Worm (Caenorhabditis elegans): ENCODE data around the gene Y55F3C.10.
A peak's percentile ranks its signal among the peaks of the same experiment; 100 is the strongest.

Gene Y55F3C.10

DNA sequence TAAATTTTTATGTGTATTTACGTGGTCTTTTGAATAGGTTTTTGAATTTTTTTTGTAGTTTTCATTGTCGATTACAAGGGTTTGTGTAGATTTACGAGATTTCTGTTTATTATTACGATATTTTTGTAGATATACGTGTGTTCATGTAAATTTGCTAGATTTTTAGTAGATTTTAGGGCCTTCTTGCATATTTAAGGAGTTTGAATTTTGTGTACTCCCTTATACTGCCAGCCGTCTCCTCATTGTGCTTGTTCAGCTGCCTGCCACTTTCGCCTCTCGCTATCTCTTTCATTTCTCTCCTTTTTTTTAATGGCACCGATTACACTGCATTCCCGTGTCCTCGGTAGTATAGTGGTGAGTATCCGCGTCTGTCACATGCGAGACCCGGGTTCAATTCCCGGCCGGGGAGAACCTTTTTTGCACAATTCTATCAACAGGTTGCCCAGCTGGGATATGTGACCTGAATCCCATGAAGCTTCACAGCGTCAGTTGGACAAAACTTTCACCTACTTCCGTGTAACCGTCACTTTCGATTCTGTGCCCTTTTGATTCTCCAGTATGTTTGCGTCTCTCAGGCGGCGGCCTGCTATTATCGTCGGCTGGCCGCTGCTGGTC, 36.4 kb downstream of the Y55F3C.10 start (continued):
- TF ChIP-seq skn-1 (tag; optimal IDR thresholded peaks at IDR 0.05) (no peak), zip-11 (GFP tag; IDR thresholded peaks at IDR 0.05) (no peak; the same call in 1 of the 2 replicates), unc-62 (GFP tag; optimal IDR thresholded peaks at IDR 0.05 in 1 of 2) (peak in 1 of 2 experiments; percentile 87), unc-62 (tag; optimal IDR thresholded peaks at IDR 0.05) (no peak), F44E2.7 (GFP tag; IDR thresholded peaks at IDR 0.05) (0 out of 2 replicates have a peak, but pooled peaks have one; percentile 69), hmg-1.1 (GFP tag; IDR thresholded peaks at IDR 0.05) (peak; percentile 90), dve-1 (tag; optimal IDR thresholded peaks at IDR 0.05; ENCODE audit: insufficient read depth) (no peak), cey-2 (tag; optimal IDR thresholded peaks at IDR 0.05; ENCODE audit: borderline replicate concordance, insufficient read depth) (no peak), lir-3 (tag; optimal IDR thresholded peaks at IDR 0.05) (peak; percentile 62), ceh-28 (tag; optimal IDR thresholded peaks at IDR 0.05) (no peak), egl-27 (tag; optimal IDR thresholded peaks at IDR 0.05) (peak; percentile 31), nhr-111 (GFP tag; optimal IDR thresholded peaks at IDR 0.05) (peak; percentile 82), madf-9 (GFP tag; conservative IDR thresholded peaks at IDR 0.05) (peak; percentile 81), attf-4 (tag; optimal IDR thresholded peaks at IDR 0.05) (no peak), gei-8 (GFP tag; optimal IDR thresholded peaks at IDR 0.05) (peak; percentile 80), lin-13 (GFP tag; optimal IDR thresholded peaks at IDR 0.05) (no peak), pqm-1 (tag; optimal IDR thresholded peaks at IDR 0.05) (no peak), zag-1 (tag; optimal IDR thresholded peaks at IDR 0.05) (no peak), saeg-2 (GFP tag; IDR thresholded peaks at IDR 0.05) (0 out of 2 replicates have a peak, but pooled peaks have one; percentile 12), pha-4 (GFP tag; IDR thresholded peaks at IDR 0.05) (no peak), pha-4 (tag; optimal IDR thresholded peaks at IDR 0.05) (no peak), Y105C5A.15 (GFP tag; IDR thresholded peaks at IDR 0.05) (peak; percentile 75), nhr-6 (tag; optimal IDR thresholded peaks at IDR 0.05) (no peak), F49E8.2 (tag; optimal IDR thresholded peaks at IDR 0.05; ENCODE audit: borderline replicate concordance) (peak; percentile 2), daf-16 (GFP tag; optimal IDR thresholded peaks at IDR 0.05) (peak in 1 of 2 experiments; percentile 78), daf-16 (tag; optimal IDR thresholded peaks at IDR 0.05) (peak; percentile 62), zfp-3 (GFP tag; conservative IDR thresholded peaks at IDR 0.05) (peak; percentile 70; the same call in 1 of the 2 replicates)

DNA sequence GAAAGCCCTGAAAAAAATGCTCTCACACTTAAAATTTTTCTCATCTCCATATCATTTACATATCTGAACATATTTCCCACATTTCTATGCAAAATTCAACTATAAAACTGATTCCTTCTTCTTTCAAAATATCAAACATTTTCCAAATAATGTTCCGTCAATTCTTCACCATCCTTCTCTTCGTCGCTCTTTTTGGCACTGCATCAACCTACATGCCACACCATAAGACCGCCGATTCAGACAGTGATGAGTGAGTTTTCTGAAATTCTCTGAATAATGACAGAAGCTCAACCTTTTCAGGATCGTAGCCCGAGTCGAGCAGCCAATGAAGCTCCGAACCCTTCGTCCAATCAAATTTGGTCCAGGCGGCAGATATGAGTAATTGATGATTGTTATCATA, 43.0 kb downstream of the Y55F3C.10 start, which contains the start of gene K11H12.5:
K11H12.5 (plus strand) TSS at position 301 of the 400 bp plus-strand sequence.
- TF ChIP-seq jun-1 (tag; optimal IDR thresholded peaks at IDR 0.05) (no peak), nhr-28 (tag; optimal IDR thresholded peaks at IDR 0.05) (no peak), mdt-29 (GFP tag; IDR thresholded peaks at IDR 0.05) (no peak), Y5F2A.4 (GFP tag; optimal IDR thresholded peaks at IDR 0.05) (no peak), gei-8 (GFP tag; optimal IDR thresholded peaks at IDR 0.05) (no peak), spr-3 (GFP tag; optimal IDR thresholded peaks at IDR 0.05) (no peak), mxl-3 (GFP tag; optimal IDR thresholded peaks at IDR 0.05) (no peak), F49E8.2 (tag; optimal IDR thresholded peaks at IDR 0.05; ENCODE audit: borderline replicate concordance) (no peak), dmd-8 (GFP tag; IDR thresholded peaks at IDR 0.05) (no peak), hif-1 (tag; optimal IDR thresholded peaks at IDR 0.05) (no peak), hmg-1.1 (GFP tag; IDR thresholded peaks at IDR 0.05) (no peak), nhr-42 (GFP tag; IDR thresholded peaks at IDR 0.05) (no peak), aly-2 (tag; optimal IDR thresholded peaks at IDR 0.05) (no peak), nhr-77 (tag; optimal IDR thresholded peaks at IDR 0.05) (no peak), egl-43 (GFP tag; IDR thresholded peaks at IDR 0.05) (no peak), unc-62 (GFP tag; optimal IDR thresholded peaks at IDR 0.05 in 1 of 2) (no peak), unc-62 (tag; optimal IDR thresholded peaks at IDR 0.05) (no peak)

Measured in whole organism, L4 larva.